Worm (Caenorhabditis elegans): ENCODE results near the gene Y27F2A.10.

Y27F2A.10 gene

ce11 chrII:3126341-3126740, 45.7 kb downstream of the Y27F2A.10 start, which contains the start of gene ins-19:
Gene ins-19, minus strand, starts transcription at chrII:3126441.
- no peak for TF ChIP-seq ama-1 (optimal IDR thresholded peaks at IDR 0.05)
- TF ChIP-seq hmg-4 (GFP tag; optimal IDR thresholded peaks at IDR 0.05) = no peak
- no peak for TF ChIP-seq ceh-36 (tag; optimal IDR thresholded peaks at IDR 0.05)
- no peak for TF ChIP-seq pes-1 (GFP tag; IDR thresholded peaks at IDR 0.05)
- TF ChIP-seq sea-1 (GFP tag; conservative IDR thresholded peaks at IDR 0.05) = no peak
- TF ChIP-seq flt-1 (GFP tag; IDR thresholded peaks at IDR 0.05) = no peak
- TF ChIP-seq tbx-11 (GFP tag; IDR thresholded peaks at IDR 0.05) = no peak
- TF ChIP-seq ceh-13 (GFP tag; optimal IDR thresholded peaks at IDR 0.05) = no peak
- TF ChIP-seq B0310.2 (tag; optimal IDR thresholded peaks at IDR 0.05) = no peak
- no peak for TF ChIP-seq hnd-1 (tag; optimal IDR thresholded peaks at IDR 0.05)
- TF ChIP-seq tra-4 (tag; optimal IDR thresholded peaks at IDR 0.05) = no peak
- no peak for TF ChIP-seq scrt-1 (GFP tag; IDR thresholded peaks at IDR 0.05)

- TF ChIP-seq ceh-36 (tag; optimal IDR thresholded peaks at IDR 0.05) (no peak), hmbx-1 (tag; optimal IDR thresholded peaks at IDR 0.05) (no peak), flt-1 (GFP tag; IDR thresholded peaks at IDR 0.05) (no peak), ama-1 (optimal IDR thresholded peaks at IDR 0.05) (no peak), tbx-37 (GFP tag; conservative IDR thresholded peaks at IDR 0.05) (no peak), ceh-13 (GFP tag; optimal IDR thresholded peaks at IDR 0.05) (no peak), F13C5.2 (tag; optimal IDR thresholded peaks at IDR 0.05) (no peak), aly-1 (tag; optimal IDR thresholded peaks at IDR 0.05) (no peak), pes-1 (GFP tag; IDR thresholded peaks at IDR 0.05) (no peak), hnd-1 (tag; optimal IDR thresholded peaks at IDR 0.05) (no peak), hmg-4 (GFP tag; optimal IDR thresholded peaks at IDR 0.05) (no peak), scrt-1 (GFP tag; IDR thresholded peaks at IDR 0.05) (no peak), tra-4 (tag; optimal IDR thresholded peaks at IDR 0.05) (no peak), B0310.2 (tag; optimal IDR thresholded peaks at IDR 0.05) (no peak), tbx-11 (GFP tag; IDR thresholded peaks at IDR 0.05) (no peak)
These were observed 48.9 kb downstream of the Y27F2A.10 start, which contains the start of gene srh-71 for ce11 chrII:3123206-3123605. Gene srh-71, plus strand, starts transcription at chrII:3123506.
